Worm (Caenorhabditis elegans): ENCODE results near the gene srg-2.

srg-2 gene

DNA sequence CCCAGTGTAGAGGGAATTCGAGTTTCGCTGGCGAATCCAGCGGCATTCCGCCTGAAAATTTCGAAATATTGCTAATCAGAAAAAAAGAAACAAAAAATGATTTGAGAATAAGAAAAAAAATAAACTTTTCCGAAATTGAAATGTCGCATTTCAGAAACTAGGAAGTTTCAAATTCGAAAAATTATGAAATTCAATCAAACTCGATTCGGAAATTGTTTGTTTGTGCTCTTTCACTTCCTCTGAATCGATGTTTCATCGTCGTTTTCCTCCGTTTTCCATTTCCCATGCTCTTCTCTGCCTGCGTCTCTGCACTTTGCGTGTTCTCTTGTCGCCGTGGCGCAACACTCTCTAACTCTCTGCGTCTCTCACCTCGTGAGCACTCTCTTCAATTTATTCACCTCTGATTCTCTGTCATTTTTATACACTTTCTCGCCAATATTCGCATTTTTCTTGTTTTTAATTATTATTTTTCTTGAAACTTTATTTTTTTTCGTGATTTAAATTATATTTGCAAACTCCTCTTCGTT is 18.3 kb upstream of the srg-2 start, which contains the start of gene C18F10.7:
TSS of gene C18F10.7 (minus strand) at position 51 of the 527 bp plus-strand sequence.
- TF ChIP-seq unc-62 (GFP tag; optimal IDR thresholded peaks at IDR 0.05): no peak

DNA sequence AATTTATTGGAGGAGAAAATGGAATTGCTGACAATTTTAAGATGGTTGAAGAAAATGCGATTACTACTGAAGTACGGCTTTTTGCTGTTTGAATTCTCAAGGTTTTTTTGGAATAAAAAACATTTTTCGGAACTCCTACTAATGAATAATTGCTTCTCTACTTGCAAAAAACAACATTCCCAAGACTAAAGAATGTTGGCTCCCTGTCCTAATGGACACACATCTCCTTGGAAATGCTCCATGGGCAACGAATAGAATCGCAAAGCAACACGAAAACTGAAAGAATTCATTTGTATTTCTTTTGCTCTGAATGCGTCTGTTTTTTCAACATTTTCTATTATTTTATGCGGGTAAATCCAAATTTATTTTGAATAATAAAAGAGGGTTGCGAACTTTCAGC is 12.9 kb upstream of the srg-2 start, which contains the start of gene C18F10.2:
TSS of gene C18F10.2 (plus strand) at position 301 of the 400 bp plus-strand sequence.
- TF ChIP-seq unc-62 (GFP tag; optimal IDR thresholded peaks at IDR 0.05): no peak

DNA sequence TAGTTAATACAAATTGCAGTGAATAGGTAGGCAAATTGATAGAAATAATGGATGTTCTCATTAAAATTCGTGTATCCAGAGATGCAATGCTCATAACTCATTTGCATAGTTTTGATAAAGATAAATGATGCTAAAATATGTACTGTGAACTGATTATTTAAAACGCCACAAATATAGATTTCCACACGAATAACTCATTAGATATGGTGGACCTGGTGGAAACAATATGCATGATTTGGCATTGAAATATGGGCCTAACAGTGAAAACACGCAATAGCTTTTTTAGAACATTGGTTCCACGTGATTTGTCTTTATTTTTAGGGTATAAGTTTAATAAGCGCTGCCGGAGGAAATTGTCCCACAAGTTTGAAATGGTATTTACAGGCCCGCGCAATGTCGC is 10.3 kb upstream of the srg-2 start, which contains the start of gene srg-3:
TSS of gene srg-3 (minus strand) at position 101 of the 400 bp plus-strand sequence.
- TF ChIP-seq unc-62 (GFP tag; optimal IDR thresholded peaks at IDR 0.05): no peak

DNA sequence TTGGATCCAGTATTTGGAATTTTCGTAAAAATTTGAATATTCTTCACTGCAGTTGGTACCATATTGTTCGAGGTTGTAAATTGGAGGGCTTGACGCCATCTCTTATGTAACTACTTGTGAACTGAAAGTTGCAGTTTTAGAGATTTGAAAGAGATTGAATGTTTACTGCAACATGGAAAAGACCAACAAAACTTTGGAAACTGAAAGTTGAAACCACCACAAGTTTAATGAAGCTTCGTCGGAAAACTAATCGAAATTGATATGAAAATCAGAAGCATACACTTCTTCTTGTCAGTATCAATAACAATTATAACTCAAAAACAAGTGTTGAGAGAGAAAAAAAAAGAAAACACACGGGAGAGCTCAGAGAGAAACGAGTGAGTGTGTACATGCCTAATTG is 8.0 kb upstream of the srg-2 start, which contains the start of gene srg-7:
TSS of gene srg-7 (minus strand) at position 101 of the 400 bp plus-strand sequence.
- no peak for TF ChIP-seq unc-62 (GFP tag; optimal IDR thresholded peaks at IDR 0.05)

DNA sequence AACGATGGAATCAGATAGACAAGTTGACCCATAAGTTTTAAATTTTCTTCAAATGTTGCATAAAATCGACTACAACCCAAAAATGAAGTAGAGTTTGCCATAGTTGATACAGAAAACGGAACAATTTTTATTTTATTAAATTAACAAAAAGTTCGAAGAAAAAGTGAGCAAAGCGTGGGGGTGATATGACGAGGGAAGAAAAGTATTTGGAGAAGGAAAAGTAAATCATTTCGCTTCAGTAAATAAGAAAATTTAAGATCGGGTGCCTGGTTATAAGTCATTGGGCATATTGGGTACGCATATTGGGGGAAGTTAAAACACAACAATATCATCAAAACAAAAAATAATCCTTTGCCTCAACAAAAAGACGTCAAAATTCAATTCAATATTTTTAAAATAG is 5.9 kb upstream of the srg-2 start, which contains the start of gene srg-6:
TSS of gene srg-6 (minus strand) at position 101 of the 400 bp plus-strand sequence.
- no peak for TF ChIP-seq unc-62 (GFP tag; optimal IDR thresholded peaks at IDR 0.05)

DNA sequence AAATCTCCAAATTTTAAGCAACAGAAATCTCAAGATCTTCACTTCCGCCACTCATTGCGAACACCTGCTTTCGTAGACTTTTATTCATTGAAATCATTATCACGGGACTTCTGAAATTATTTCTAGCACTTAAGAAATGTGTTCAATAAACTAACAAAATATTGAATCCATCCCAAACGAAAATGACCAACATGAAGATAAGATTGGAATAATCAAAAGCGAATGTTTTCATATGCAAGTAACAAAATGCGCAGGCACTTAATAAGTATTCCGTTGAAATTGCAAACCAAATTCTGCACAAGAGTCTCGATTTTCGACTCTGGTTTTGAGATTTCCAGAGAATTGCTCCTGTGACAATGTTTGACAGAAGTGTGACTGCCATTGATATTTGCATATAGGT is 4.4 kb upstream of the srg-2 start, which contains the start of gene srg-5:
TSS of gene srg-5 (minus strand) at position 101 of the 400 bp plus-strand sequence.
- TF ChIP-seq unc-62 (GFP tag; optimal IDR thresholded peaks at IDR 0.05): no peak

DNA sequence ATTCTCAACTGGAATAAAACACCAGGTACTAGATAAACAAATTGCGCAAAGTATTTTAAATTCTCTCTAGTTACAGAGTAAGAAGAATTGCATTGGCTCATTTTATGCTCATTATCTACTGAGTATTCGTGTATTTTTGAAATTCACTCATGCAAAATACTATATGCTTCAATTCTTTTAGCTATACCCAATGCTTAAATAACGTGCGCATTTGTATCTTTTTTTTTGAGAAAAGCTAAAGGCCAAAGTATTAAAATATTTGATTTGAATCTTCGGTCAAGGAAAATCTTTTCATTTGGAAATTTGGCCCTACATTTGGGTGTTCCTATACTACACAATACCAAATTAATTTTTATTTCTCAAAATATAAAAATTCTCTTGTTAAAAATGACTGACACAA is 2.0 kb upstream of the srg-2 start, which contains the start of gene srg-4:
TSS of gene srg-4 (minus strand) at position 101 of the 400 bp plus-strand sequence.
- no peak for TF ChIP-seq unc-62 (GFP tag; optimal IDR thresholded peaks at IDR 0.05)

- no peak for TF ChIP-seq unc-62 (GFP tag; optimal IDR thresholded peaks at IDR 0.05)
Observed at ce11 chrIII:6258262-6258661, 1.8 kb downstream of the srg-2 start, which contains the start of gene srg-1. TSS of gene srg-1 (minus strand) at chrIII:6258362.

ce11 chrIII:6256675-6257074 is 3.3 kb downstream of the srg-2 start, which contains the start of gene srg-9:
TSS of gene srg-9 (minus strand) at chrIII:6256775.
- no peak for TF ChIP-seq unc-62 (GFP tag; optimal IDR thresholded peaks at IDR 0.05)

DNA sequence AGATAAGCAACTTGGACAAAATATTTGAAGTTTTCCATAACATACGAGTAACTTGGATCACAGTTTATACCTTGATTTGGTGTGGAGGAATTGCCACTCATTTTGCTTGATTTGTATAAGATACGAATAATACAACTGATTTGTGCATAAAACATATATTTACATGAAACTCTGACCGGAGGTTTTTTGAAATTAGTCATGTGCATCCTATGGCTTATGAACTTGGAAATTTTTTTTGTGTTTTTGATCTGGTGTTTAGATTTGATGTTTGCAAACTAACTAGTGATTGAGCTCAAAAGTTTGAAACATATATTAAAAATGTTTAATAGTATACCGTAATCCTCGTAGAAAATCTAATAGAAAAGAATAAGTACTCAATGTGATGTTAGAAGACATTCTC is 5.3 kb downstream of the srg-2 start, which contains the start of gene srg-8:
TSS of gene srg-8 (minus strand) at position 101 of the 400 bp plus-strand sequence.
- no peak for TF ChIP-seq unc-62 (GFP tag; optimal IDR thresholded peaks at IDR 0.05)

- TF ChIP-seq unc-62 (GFP tag; optimal IDR thresholded peaks at IDR 0.05): no peak
Observed at ce11 chrIII:6251511-6251910, 8.5 kb downstream of the srg-2 start, which contains the start of gene amdh-1. TSS of gene amdh-1 (plus strand) at chrIII:6251811.

- TF ChIP-seq unc-62 (GFP tag; optimal IDR thresholded peaks at IDR 0.05): no peak
Observed at ce11 chrIII:6248064-6248687, 11.8 kb downstream of the srg-2 start, which contains the start of the genes gen-1 and stt-3. TSS of gene gen-1 (minus strand) at chrIII:6248158. TSS of gene stt-3 (plus strand) at chrIII:6248637.

DNA sequence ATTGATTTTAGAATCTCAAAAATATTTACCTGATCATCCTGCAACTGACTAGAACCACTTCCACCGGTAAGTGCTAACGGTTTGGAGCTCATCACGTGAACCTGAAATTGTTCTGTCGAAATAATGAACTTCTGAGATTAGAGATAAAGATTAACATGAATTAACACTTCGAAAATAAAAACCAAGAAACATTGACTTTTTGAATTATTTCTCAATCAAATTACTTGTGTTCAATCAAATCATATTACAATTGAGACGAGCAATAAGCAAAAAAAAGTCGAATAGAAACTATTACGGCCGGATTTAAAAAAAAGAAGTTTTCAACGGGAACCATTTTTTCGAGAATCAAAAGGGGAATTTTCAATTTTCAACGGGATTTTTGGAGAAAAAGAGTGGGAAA is 14.3 kb downstream of the srg-2 start, which contains the start of gene bcas-2:
TSS of gene bcas-2 (minus strand) at position 101 of the 400 bp plus-strand sequence.
- TF ChIP-seq unc-62 (GFP tag; optimal IDR thresholded peaks at IDR 0.05): no peak

- TF ChIP-seq unc-62 (GFP tag; optimal IDR thresholded peaks at IDR 0.05): no peak
Observed at ce11 chrIII:6240528-6240927, 19.5 kb downstream of the srg-2 start, which contains the start of gene T12A2.3. TSS of gene T12A2.3 (plus strand) at chrIII:6240828.

ce11 chrIII:6236649-6237048 is 23.4 kb downstream of the srg-2 start, which contains the start of gene T12A2.21:
TSS of gene T12A2.21 (minus strand) at chrIII:6236749.
- no peak for TF ChIP-seq unc-62 (GFP tag; optimal IDR thresholded peaks at IDR 0.05)

ce11 chrIII:6231880-6232279 is 28.1 kb downstream of the srg-2 start:
- no peak for TF ChIP-seq unc-62 (GFP tag; optimal IDR thresholded peaks at IDR 0.05)

Data from whole organism, dauer.